Fruit fly (Drosophila melanogaster): ENCODE data around the gene CG9682.

DNA sequence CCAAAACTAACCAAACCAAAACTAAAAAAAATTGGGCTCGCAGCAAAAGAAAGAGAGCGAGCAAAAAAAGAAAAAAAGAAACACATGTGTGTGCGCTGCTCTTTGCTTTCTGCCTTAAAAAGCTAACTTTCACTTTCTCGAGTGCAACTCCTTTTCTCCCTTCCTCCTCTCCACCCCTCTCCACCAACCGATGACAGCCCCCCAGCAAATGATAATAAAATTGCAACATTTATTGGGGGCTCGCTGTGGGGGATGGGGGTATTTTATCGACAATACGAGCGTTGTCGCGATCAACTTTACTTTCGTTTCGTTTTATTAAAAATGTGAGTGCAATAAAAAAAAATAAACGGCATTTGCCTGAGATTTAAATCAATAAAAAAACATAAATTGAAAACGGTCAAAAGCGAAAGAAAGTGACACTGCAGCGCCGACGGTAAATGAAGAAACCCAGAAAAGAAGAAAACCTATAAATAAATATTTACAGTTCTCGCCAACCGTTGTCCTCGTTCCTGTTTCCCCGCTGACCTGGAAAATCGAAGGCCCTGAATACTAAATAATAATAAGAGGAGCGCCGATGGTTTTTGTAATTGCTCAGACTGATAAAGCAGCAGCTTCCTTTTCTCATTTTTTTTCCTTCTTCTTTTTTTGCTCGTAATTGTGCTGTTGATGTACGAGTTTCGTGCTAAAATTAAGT is 37.8 kb downstream of the CG9682 start:
- TF ChIP-seq usp (GFP tag; optimal IDR thresholded peaks at IDR 0.05) = no peak
- no peak for TF ChIP-seq psq (optimal IDR thresholded peaks at IDR 0.05)
- TF ChIP-seq EcR (GFP tag; optimal IDR thresholded peaks at IDR 0.05) = no peak
- TF ChIP-seq Dll (optimal IDR thresholded peaks at IDR 0.05) = no peak
- TF ChIP-seq CG8478 (optimal IDR thresholded peaks at IDR 0.05) = no peak

All from whole organism.